Worm (Caenorhabditis elegans): ENCODE measurements around the gene F19B10.3.

DNA sequence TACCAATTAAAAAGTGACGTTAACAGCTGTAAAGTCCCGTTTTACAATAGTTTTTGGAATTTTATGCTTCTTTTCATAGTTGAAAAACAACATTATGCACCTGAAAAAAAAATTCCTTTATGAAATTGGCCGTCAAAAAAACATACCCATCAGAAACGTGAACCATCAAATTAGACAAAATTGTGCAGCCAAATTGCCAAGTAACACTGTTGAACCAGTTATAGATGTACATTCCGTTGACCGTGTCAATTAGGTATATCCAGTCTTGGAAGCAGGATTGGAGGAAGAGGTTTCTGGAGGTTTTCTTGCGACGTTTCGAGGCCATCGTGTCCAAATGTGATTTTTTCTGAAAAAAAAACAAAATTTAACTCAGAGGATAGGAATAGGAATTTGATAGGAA, 4.7 kb downstream of the F19B10.3 start, which contains the start of gene srx-97:
- TF ChIP-seq madf-8 (GFP tag; conservative IDR thresholded peaks at IDR 0.05): no peak
- TF ChIP-seq hsf-1 (GFP tag; IDR thresholded peaks at IDR 0.05): no peak
- no peak for TF ChIP-seq ceh-91 (GFP tag; IDR thresholded peaks at IDR 0.05)
- no peak for TF ChIP-seq pha-4 (tag; optimal IDR thresholded peaks at IDR 0.05)
- TF ChIP-seq snpc-4 (GFP tag; optimal IDR thresholded peaks at IDR 0.05): no peak
- no peak for TF ChIP-seq snpc-4 (tag; optimal IDR thresholded peaks at IDR 0.05)
- TF ChIP-seq Y53F4B.3 (GFP tag; IDR thresholded peaks at IDR 0.05): no peak
- TF ChIP-seq pbrm-1 (GFP tag; IDR thresholded peaks at IDR 0.05): no peak
- TF ChIP-seq nhr-80 (tag; optimal IDR thresholded peaks at IDR 0.05): no peak
- TF ChIP-seq unc-62 (GFP tag; optimal IDR thresholded peaks at IDR 0.05): no peak
- TF ChIP-seq F10E7.11 (tag; optimal IDR thresholded peaks at IDR 0.05): no peak
- no peak for TF ChIP-seq xnd-1 (tag; optimal IDR thresholded peaks at IDR 0.05)
